Worm (Caenorhabditis elegans) whole organism, L4 larva: ENCODE data around the gene srw-33.

ENCODE experiments used
- D1046.2 ChIP-seq: fragments of 200-800 bp; sonication (Bioruptor generic); IDR thresholded peaks from 2 replicates; pipeline ENCODE4 v1.3.6; 2022; ENCODE audit warnings: missing genetic modification characterization, missing compliant biosample characterization
- F26F4.8 ChIP-seq: fragments of 200-800 bp; sonication (Bioruptor generic); conservative IDR thresholded peaks from 2 replicates; pipeline ENCODE4 v1.3.6; 2022; ENCODE audit warnings: missing genetic modification characterization, missing compliant biosample characterization
- T20F7.1 ChIP-seq: fragments of 200-800 bp; sonication (Bioruptor generic); optimal IDR thresholded peaks from 2 replicates; lab custom pipeline; 2018; ENCODE audit warnings: mild to moderate bottlenecking, missing genetic modification characterization, missing compliant biosample characterization
- T26A8.4 ChIP-seq: fragments of 200-800 bp; sonication (Bioruptor generic); IDR thresholded peaks from 2 replicates; pipeline ENCODE4 v1.3.6; 2022; ENCODE audit warnings: missing genetic modification characterization, missing compliant biosample characterization
- Y75B8A.6 ChIP-seq: fragments of 200-800 bp; sonication (Bioruptor generic); IDR thresholded peaks from 2 replicates; pipeline ENCODE4 v1.3.6; 2022; ENCODE audit warnings: missing genetic modification reagents, missing genetic modification characterization, missing compliant biosample characterization
- aha-1 ChIP-seq: fragments of 150-350 bp; peaks from one replicate; lab custom pipeline; 2014; ENCODE audit warnings: missing biosample characterization, missing genetic modification characterization
- aly-2 ChIP-seq: sonication (generic microtip); optimal IDR thresholded peaks from 2 replicates; lab custom pipeline; 2018; ENCODE audit warnings: missing biosample characterization, missing genetic modification characterization
- ceh-28 ChIP-seq: fragments of 150-350 bp; optimal IDR thresholded peaks from 2 replicates; lab custom pipeline; 2014; ENCODE audit warnings: missing biosample characterization, missing genetic modification reagents, missing genetic modification characterization
- ctbp-1 ChIP-seq: fragments of 200-800 bp; sonication (Bioruptor generic); IDR thresholded peaks from 2 replicates; pipeline ENCODE4 v1.3.6; 2022; ENCODE audit warnings: missing genetic modification reagents, missing genetic modification characterization, missing compliant biosample characterization
- daf-16 ChIP-seq, 3 experiments: sonication (generic microtip); optimal IDR thresholded peaks; 2 replicates each; lab custom pipeline; 2016 to 2017; ENCODE audit warnings: missing genetic modification characterization in 3 of 3, missing genetic modification reagents in 3 of 3, mild to moderate bottlenecking in 2 of 3, missing compliant biosample characterization in 2 of 3, missing biosample characterization in 1 of 3, moderate library complexity in 1 of 3
- dmd-6 ChIP-seq: fragments of 200-800 bp; sonication (Bioruptor generic); IDR thresholded peaks from 2 replicates; pipeline ENCODE4 v1.3.6; 2022; ENCODE audit warnings: missing genetic modification reagents, missing genetic modification characterization, missing compliant biosample characterization
- dmd-9 ChIP-seq: fragments of 200-800 bp; sonication (Bioruptor generic); IDR thresholded peaks from 2 replicates; pipeline ENCODE4 v1.3.6; 2022; ENCODE audit warnings: missing genetic modification reagents, missing genetic modification characterization, missing compliant biosample characterization
- duxl-1 ChIP-seq: sonication (generic microtip); optimal IDR thresholded peaks from 2 replicates; lab custom pipeline; 2016; ENCODE audit warnings: mild to moderate bottlenecking, missing genetic modification characterization, moderate library complexity, missing compliant biosample characterization; ENCODE audit not compliant: poor library complexity
- egl-27 ChIP-seq: sonication (generic microtip); optimal IDR thresholded peaks from 3 replicates; lab custom pipeline; 2017; ENCODE audit warnings: missing biosample characterization, missing genetic modification reagents, missing genetic modification characterization
- lim-7 ChIP-seq: fragments of 200-800 bp; sonication (Bioruptor generic); IDR thresholded peaks from 2 replicates; pipeline ENCODE4 v1.3.6; 2022; ENCODE audit warnings: missing genetic modification characterization, missing compliant biosample characterization
- lin-13 ChIP-seq: fragments of 150-350 bp; optimal IDR thresholded peaks from 2 replicates; lab custom pipeline; 2014; ENCODE audit warnings: missing biosample characterization, missing genetic modification reagents, missing genetic modification characterization
- lin-29 ChIP-seq: fragments of 200-800 bp; sonication (Bioruptor generic); IDR thresholded peaks from 2 replicates; pipeline ENCODE4 v1.3.6; 2022; ENCODE audit warnings: missing genetic modification reagents, missing genetic modification characterization, missing compliant biosample characterization
- mdl-1 ChIP-seq, 2 experiments: fragments of 150-350 bp in 1 of 2; sonication (generic microtip) in 1 of 2; optimal IDR thresholded peaks; 2 replicates each; lab custom pipeline; 2014 to 2017; ENCODE audit warnings: missing biosample characterization in 2 of 2, missing genetic modification characterization in 2 of 2
- mes-2 ChIP-seq: sonication (generic microtip); optimal IDR thresholded peaks from 2 replicates; lab custom pipeline; 2016; ENCODE audit warnings: missing genotype, mild to moderate bottlenecking, missing genetic modification characterization, missing compliant biosample characterization; ENCODE audit not compliant: poor library complexity, severe bottlenecking
- mxl-2 ChIP-seq: fragments of 200-800 bp; sonication (Bioruptor generic); conservative IDR thresholded peaks from 2 replicates; pipeline ENCODE4 v1.3.6; 2022; ENCODE audit warnings: missing genetic modification reagents, missing genetic modification characterization, missing compliant biosample characterization
- nhr-102 ChIP-seq: sonication (generic microtip); optimal IDR thresholded peaks from 2 replicates; lab custom pipeline; 2016; ENCODE audit warnings: mild to moderate bottlenecking, missing genetic modification characterization, moderate library complexity, missing compliant biosample characterization
- nhr-237 ChIP-seq: sonication (generic microtip); optimal IDR thresholded peaks from 2 replicates; lab custom pipeline; 2017; ENCODE audit warnings: missing biosample characterization, missing genetic modification characterization
- nhr-25 ChIP-seq: sonication (generic microtip); optimal IDR thresholded peaks from 2 replicates; lab custom pipeline; 2017; ENCODE audit warnings: missing genetic modification characterization, mild to moderate bottlenecking, missing compliant biosample characterization, antibody characterized with exemption, moderate library complexity, borderline replicate concordance; ENCODE audit not compliant: insufficient read depth
- nhr-28 ChIP-seq: fragments of 150-350 bp; optimal IDR thresholded peaks from 2 replicates; lab custom pipeline; 2014; ENCODE audit warnings: missing biosample characterization, missing genetic modification characterization
- nhr-6 ChIP-seq: fragments of 150-350 bp; optimal IDR thresholded peaks from 2 replicates; lab custom pipeline; 2014; ENCODE audit warnings: missing biosample characterization, missing genetic modification characterization
- php-3 ChIP-seq: fragments of 200-800 bp; sonication (Bioruptor generic); IDR thresholded peaks from 2 replicates; pipeline ENCODE4 v1.3.6; 2022; ENCODE audit warnings: missing genetic modification reagents, missing genetic modification characterization, missing compliant biosample characterization
- pqm-1 ChIP-seq: sonication (generic microtip); optimal IDR thresholded peaks from 2 replicates; lab custom pipeline; 2017; ENCODE audit warnings: missing biosample characterization, missing genetic modification characterization
- rbr-2 ChIP-seq: sonication (generic microtip); optimal IDR thresholded peaks from 2 replicates; lab custom pipeline; 2016; ENCODE audit warnings: missing genotype, missing genetic modification characterization, missing compliant biosample characterization
- spr-1 ChIP-seq: sonication (generic microtip); optimal IDR thresholded peaks from 2 replicates; lab custom pipeline; 2016; ENCODE audit warnings: mild to moderate bottlenecking, missing genetic modification characterization, missing compliant biosample characterization
- spr-3 ChIP-seq: fragments of 200-800 bp; sonication (Bioruptor generic); optimal IDR thresholded peaks from 2 replicates; lab custom pipeline; 2018; ENCODE audit warnings: mild to moderate bottlenecking, missing genetic modification characterization, missing compliant biosample characterization
- unc-130 ChIP-seq: sonication (generic microtip); optimal IDR thresholded peaks from 2 replicates; lab custom pipeline; 2016; ENCODE audit warnings: missing genetic modification reagents, missing genetic modification characterization, missing compliant biosample characterization
- unc-39 ChIP-seq: sonication (generic microtip); optimal IDR thresholded peaks from 2 replicates; lab custom pipeline; 2017; ENCODE audit warnings: missing biosample characterization, missing genetic modification characterization
- zfp-3 ChIP-seq: fragments of 200-800 bp; sonication (Bioruptor generic); conservative IDR thresholded peaks from 2 replicates; pipeline ENCODE4 v1.3.6; 2022; ENCODE audit warnings: missing genetic modification reagents, missing genetic modification characterization, missing compliant biosample characterization
- zip-11 ChIP-seq: fragments of 200-800 bp; sonication (Bioruptor generic); IDR thresholded peaks from 2 replicates; pipeline ENCODE4 v1.3.6; 2022; ENCODE audit warnings: missing genetic modification characterization, missing compliant biosample characterization
- zip-2 ChIP-seq: fragments of 150-350 bp; optimal IDR thresholded peaks from 2 replicates; lab custom pipeline; 2014; ENCODE audit warnings: missing biosample characterization, missing genetic modification characterization

The srw-33 gene

ce11 chrV:15479825-15480224, 28.5 kb upstream of the srw-33 start (continued):
- TF ChIP-seq unc-130 (GFP tag; lab: Kevin White, UChicago), result peak; percentile 12
- no peak for TF ChIP-seq ceh-28
- no peak for TF ChIP-seq D1046.2 (GFP tag; lab: Robert Waterston, UW)
- peak; percentile 49 for TF ChIP-seq mes-2 (tag; lab: Kevin White, UChicago)
- peak; percentile 40; the same call in 1 of the 2 replicates for TF ChIP-seq Y75B8A.6 (GFP tag; lab: Robert Waterston, UW)
- no peak for TF ChIP-seq nhr-25 (tag; lab: Kevin White, UChicago)
- no peak for TF ChIP-seq lin-29 (GFP tag; lab: Robert Waterston, UW)
- no peak for TF ChIP-seq php-3 (GFP tag; lab: Robert Waterston, UW)
- no peak for TF ChIP-seq spr-3 (GFP tag; lab: Kevin White, UChicago)
- TF ChIP-seq mdl-1 (tag; optimal IDR thresholded peaks at IDR 0.05; lab: Kevin White, UChicago), result no peak
- peak; percentile 36 for TF ChIP-seq spr-1 (tag; lab: Kevin White, UChicago)
- no peak for TF ChIP-seq mxl-2
- no peak for TF ChIP-seq rbr-2

DNA sequence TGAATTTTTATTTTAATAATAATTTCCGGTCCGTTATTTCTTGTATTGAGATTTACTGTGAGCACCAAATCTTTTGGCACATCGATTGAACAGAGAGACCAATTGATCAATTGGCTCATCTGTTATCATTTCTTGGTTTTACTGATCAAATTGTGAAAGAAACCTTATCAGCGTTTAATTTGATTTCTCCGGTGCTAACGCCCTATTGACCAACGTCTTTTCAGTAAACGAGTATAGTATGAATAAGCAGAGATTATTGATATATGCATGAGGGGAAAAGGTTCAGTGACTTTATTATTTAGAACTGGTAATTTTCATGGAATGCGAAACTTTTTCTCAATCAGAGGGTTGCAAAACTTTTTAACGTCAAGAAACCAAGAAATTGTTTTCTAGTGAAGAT, 27.8 kb upstream of the srw-33 start:
- TF ChIP-seq pqm-1 (tag; lab: Kevin White, UChicago) (peak; percentile 34), duxl-1 (no peak), mes-2 (tag; lab: Kevin White, UChicago) (peak; percentile 11), aha-1 (no peak), dmd-6 (peak; percentile 32), unc-39 (tag; lab: Kevin White, UChicago) (no peak), daf-16 (GFP tag; optimal IDR thresholded peaks at IDR 0.05; lab: Kevin White, UChicago) (no peak), daf-16 (tag; optimal IDR thresholded peaks at IDR 0.05; lab: Kevin White, UChicago) (peak; percentile 90)

ce11 chrV:15478597-15478996, 27.3 kb upstream of the srw-33 start, which contains the start of gene C06B8.2:
TSS of gene C06B8.2 (minus strand) at chrV:15478749.
- TF ChIP-seq ceh-28 (no peak), nhr-237 (tag; lab: Kevin White, UChicago) (no peak), nhr-28 (tag; lab: Kevin White, UChicago) (peak; percentile 88), dmd-9 (GFP tag; lab: Robert Waterston, UW) (no peak), lin-13 (GFP tag; lab: Kevin White, UChicago) (no peak), ctbp-1 (GFP tag; lab: Robert Waterston, UW) (no peak), zip-11 (GFP tag; lab: Robert Waterston, UW) (no peak), duxl-1 (no peak), egl-27 (tag; lab: Kevin White, UChicago) (no peak), pqm-1 (tag; lab: Kevin White, UChicago) (peak; percentile 45)

ce11 chrV:15471029-15471428, 19.7 kb upstream of the srw-33 start, which contains the start of gene dpf-1:
TSS of gene dpf-1 (plus strand) at chrV:15471329.
- TF ChIP-seq aly-2 (tag; lab: Kevin White, UChicago) (no peak), T26A8.4 (no peak), nhr-102 (tag; lab: Kevin White, UChicago) (no peak), mdl-1 (tag; optimal IDR thresholded peaks at IDR 0.05; lab: Kevin White, UChicago) (no peak), spr-1 (tag; lab: Kevin White, UChicago) (no peak), zip-2 (tag; lab: Kevin White, UChicago) (no peak), zfp-3 (GFP tag; lab: Robert Waterston, UW) (no peak), nhr-6 (tag; lab: Kevin White, UChicago) (no peak), T20F7.1 (GFP tag; lab: Kevin White, UChicago) (no peak), aha-1 (no peak), F26F4.8 (GFP tag; lab: Robert Waterston, UW) (no peak), mes-2 (tag; lab: Kevin White, UChicago) (no peak), lim-7 (GFP tag; lab: Robert Waterston, UW) (no peak), unc-39 (tag; lab: Kevin White, UChicago) (no peak)
